Fruit fly (Drosophila melanogaster) whole organism, embryonic: ENCODE measurements around the gene mfas.

Experiments used
- Blimp-1 ChIP-seq: fragments of 200-800 bp; sonication (Bioruptor generic); optimal IDR thresholded peaks from 3 replicates; lab custom pipeline; 2018; ENCODE audit warnings: missing biosample characterization, missing genetic modification characterization, mild to moderate bottlenecking, moderate library complexity, missing genetic modification reagents
- CG11247 ChIP-seq: fragments of 200-800 bp; sonication (Bioruptor generic); IDR thresholded peaks from 2 replicates; pipeline ENCODE4 v1.3.6; 2022; ENCODE audit warnings: missing biosample characterization, missing genetic modification characterization
- CG11504 ChIP-seq: fragments of 200-800 bp; sonication (Bioruptor generic); optimal IDR thresholded peaks from 3 replicates; lab custom pipeline; 2019; ENCODE audit warnings: missing biosample characterization, mild to moderate bottlenecking, missing genetic modification characterization, moderate library complexity
- CG12744 ChIP-seq: fragments of 200-800 bp; sonication (Bioruptor generic); optimal IDR thresholded peaks from 2 replicates; lab custom pipeline; 2016; ENCODE audit warnings: missing biosample characterization, missing genetic modification characterization
- CG1602 ChIP-seq: fragments of 200-800 bp; sonication (Bioruptor generic); optimal IDR thresholded peaks from 3 replicates; lab custom pipeline; 2016; ENCODE audit warnings: missing biosample characterization, missing genetic modification characterization
- CG1603 ChIP-seq: fragments of 200-800 bp; sonication (Bioruptor generic); optimal IDR thresholded peaks from 2 replicates; lab custom pipeline; 2019; ENCODE audit warnings: missing biosample characterization, mild to moderate bottlenecking, missing genetic modification characterization, moderate library complexity
- CG17361 ChIP-seq: fragments of 200-800 bp; sonication (Bioruptor generic); IDR thresholded peaks from 3 replicates; pipeline ENCODE4 v1.3.6; 2022; ENCODE audit warnings: missing biosample characterization, missing genetic modification characterization
- CG17612 ChIP-seq: fragments of 200-800 bp; sonication (Bioruptor generic); IDR thresholded peaks from 2 replicates; pipeline ENCODE4 v1.3.6; 2022; ENCODE audit warnings: missing biosample characterization, missing genetic modification characterization
- CG18619 ChIP-seq: fragments of 200-800 bp; sonication (Bioruptor generic); optimal IDR thresholded peaks from 3 replicates; lab custom pipeline; 2017; ENCODE audit warnings: missing biosample characterization, mild to moderate bottlenecking, missing genetic modification characterization
- CG2199 ChIP-seq: fragments of 200-800 bp; sonication (Bioruptor generic); IDR thresholded peaks from 3 replicates; pipeline ENCODE4 v1.3.6; 2022; ENCODE audit warnings: missing biosample characterization, missing genetic modification characterization
- CG2712 ChIP-seq: fragments of 200-800 bp; optimal IDR thresholded peaks from 3 replicates; lab custom pipeline; 2019; ENCODE audit warnings: missing biosample characterization, mild to moderate bottlenecking, missing genetic modification characterization, moderate library complexity
- CG3281 ChIP-seq: fragments of 200-800 bp; sonication (Bioruptor generic); optimal IDR thresholded peaks from 3 replicates; lab custom pipeline; 2017; ENCODE audit warnings: missing biosample characterization, mild to moderate bottlenecking, missing genetic modification characterization
- CG3995 ChIP-seq: fragments of 200-800 bp; sonication (Bioruptor generic); optimal IDR thresholded peaks from 3 replicates; lab custom pipeline; 2016; ENCODE audit warnings: missing biosample characterization, missing genetic modification characterization
- CG4328 ChIP-seq: fragments of 200-800 bp; sonication (Bioruptor generic); optimal IDR thresholded peaks from 3 replicates; lab custom pipeline; 2017; ENCODE audit warnings: missing biosample characterization, missing genetic modification reagents, missing genetic modification characterization
- CkIIα-i1 ChIP-seq: fragments of 200-800 bp; sonication (Bioruptor generic); IDR thresholded peaks from 2 replicates; pipeline ENCODE4 v1.3.6; 2022; ENCODE audit warnings: missing biosample characterization, missing genetic modification characterization
- CrebB ChIP-seq: fragments of 200-800 bp; sonication (Bioruptor generic); optimal IDR thresholded peaks from 3 replicates; lab custom pipeline; 2018; ENCODE audit warnings: missing biosample characterization, mild to moderate bottlenecking, missing genetic modification characterization
- D ChIP-seq, 2 experiments: fragments of 200-800 bp in 1 of 2; fragments of >200 bp in 1 of 2; sonication (Bioruptor generic) in 1 of 2; optimal IDR thresholded peaks; 2 replicates in 1 of 2; 3 replicates in 1 of 2; lab custom pipeline; 2017; ENCODE audit warnings: mild to moderate bottlenecking in 1 of 2, missing biosample characterization in 1 of 2, missing genetic modification characterization in 1 of 2, missing genetic modification reagents in 1 of 2
- Deaf1 ChIP-seq: fragments of 200-800 bp; optimal IDR thresholded peaks from 3 replicates; lab custom pipeline; 2019; ENCODE audit warnings: missing biosample characterization, mild to moderate bottlenecking, missing genetic modification characterization, moderate library complexity
- Doc2 ChIP-seq: fragments of 200-800 bp; sonication (Bioruptor generic); IDR thresholded peaks from 2 replicates; pipeline ENCODE4 v1.3.6; 2022; ENCODE audit warnings: missing biosample characterization, missing genetic modification characterization
- Gsc ChIP-seq: fragments of 200-800 bp; sonication (Bioruptor generic); IDR thresholded peaks from 2 replicates; pipeline ENCODE4 v1.3.6; 2022; ENCODE audit warnings: missing biosample characterization, missing genetic modification characterization
- HLH3B ChIP-seq: fragments of 200-800 bp; sonication (Bioruptor generic); IDR thresholded peaks from 2 replicates; pipeline ENCODE4 v1.3.6; 2022; ENCODE audit warnings: missing biosample characterization, missing genetic modification characterization
- Hr78 ChIP-seq, 2 experiments: fragments of 200-800 bp in 1 of 2; fragments of >200 bp in 1 of 2; sonication (Bioruptor generic) in 1 of 2; optimal IDR thresholded peaks; 2 replicates each; lab custom pipeline; 2017 to 2019; ENCODE audit warnings: missing biosample characterization in 2 of 2, missing genetic modification characterization in 2 of 2, mild to moderate bottlenecking in 1 of 2, moderate library complexity in 1 of 2
- Kr ChIP-seq: fragments of 200-800 bp; sonication (Bioruptor generic); optimal IDR thresholded peaks from 2 replicates; lab custom pipeline; 2017; ENCODE audit warnings: missing biosample characterization, mild to moderate bottlenecking, missing genetic modification characterization
- Max ChIP-seq: fragments of 200-800 bp; sonication (Bioruptor generic); optimal IDR thresholded peaks from 2 replicates; lab custom pipeline; 2016; ENCODE audit warnings: missing biosample characterization, mild to moderate bottlenecking, missing genetic modification characterization
- Mrtf ChIP-seq: fragments of 200-800 bp; sonication (Bioruptor generic); IDR thresholded peaks from 3 replicates; pipeline ENCODE4 v1.3.6; 2022; ENCODE audit warnings: missing biosample characterization, missing genetic modification characterization
- NC2α ChIP-seq: fragments of 200-800 bp; sonication (Bioruptor generic); optimal IDR thresholded peaks from 2 replicates; lab custom pipeline; 2016; ENCODE audit warnings: missing biosample characterization, missing genetic modification characterization
- Nf-YB ChIP-seq: fragments of 200-800 bp; sonication (Bioruptor generic); optimal IDR thresholded peaks from 3 replicates; lab custom pipeline; 2019; ENCODE audit warnings: missing biosample characterization, mild to moderate bottlenecking, missing genetic modification characterization, moderate library complexity
- Nf-YC ChIP-seq: fragments of 200-800 bp; optimal IDR thresholded peaks from 3 replicates; lab custom pipeline; 2019; ENCODE audit warnings: missing biosample characterization, mild to moderate bottlenecking, missing genetic modification characterization, moderate library complexity
- Opbp ChIP-seq: fragments of 200-800 bp; sonication (Bioruptor generic); IDR thresholded peaks from 3 replicates; pipeline ENCODE4 v1.3.6; 2022; ENCODE audit warnings: missing biosample characterization, missing genetic modification characterization; ENCODE audit not compliant: partially characterized antibody
- Sry-β ChIP-seq: fragments of 200-800 bp; sonication (Bioruptor generic); optimal IDR thresholded peaks from 2 replicates; lab custom pipeline; 2018; ENCODE audit warnings: missing biosample characterization, mild to moderate bottlenecking, missing genetic modification characterization, moderate library complexity
- Stat92E ChIP-seq, 3 experiments: fragments of >200 bp in 2 of 3; fragments of 200-800 bp in 1 of 3; sonication (Bioruptor generic) in 1 of 3; optimal IDR thresholded peaks; 2 replicates each; lab custom pipeline; 2017 to 2019; ENCODE audit warnings: missing biosample characterization in 3 of 3, missing genetic modification characterization in 3 of 3, mild to moderate bottlenecking in 1 of 3, moderate library complexity in 1 of 3
- ara ChIP-seq: fragments of 200-800 bp; sonication (Bioruptor generic); IDR thresholded peaks from 2 replicates; pipeline ENCODE4 v1.3.6; 2022; ENCODE audit warnings: missing biosample characterization, missing genetic modification characterization
- cg ChIP-seq: fragments of 200-800 bp; sonication (Bioruptor generic); optimal IDR thresholded peaks from 3 replicates; lab custom pipeline; 2019; ENCODE audit warnings: missing biosample characterization, mild to moderate bottlenecking, missing genetic modification characterization, moderate library complexity
- disco-r ChIP-seq: fragments of 200-800 bp; sonication (Bioruptor generic); optimal IDR thresholded peaks from 2 replicates; lab custom pipeline; 2016; ENCODE audit warnings: missing biosample characterization, missing genetic modification characterization
- emc ChIP-seq: fragments of 200-800 bp; sonication (Bioruptor generic); optimal IDR thresholded peaks from 2 replicates; lab custom pipeline; 2016; ENCODE audit warnings: missing biosample characterization, missing genetic modification characterization
- eve ChIP-seq, 2 experiments: fragments of >200 bp; optimal IDR thresholded peaks; 2 replicates each; lab custom pipeline; 2017; ENCODE audit warnings: missing biosample characterization in 2 of 2, missing genetic modification characterization in 2 of 2
- fru ChIP-seq: fragments of >200 bp; optimal IDR thresholded peaks from 2 replicates; lab custom pipeline; 2017
- jigr1 ChIP-seq: fragments of 200-800 bp; sonication (Bioruptor generic); IDR thresholded peaks from 3 replicates; pipeline ENCODE4 v1.3.6; 2022; ENCODE audit warnings: missing biosample characterization, missing genetic modification characterization
- jing ChIP-seq: fragments of 200-800 bp; sonication (Bioruptor generic); optimal IDR thresholded peaks from 2 replicates; lab custom pipeline; 2018; ENCODE audit warnings: missing biosample characterization, mild to moderate bottlenecking, missing genetic modification characterization
- lilli ChIP-seq: fragments of 200-800 bp; sonication (Bioruptor generic); optimal IDR thresholded peaks from 3 replicates; lab custom pipeline; 2016; ENCODE audit warnings: missing biosample characterization, missing genetic modification characterization
- maf-S ChIP-seq: fragments of 200-800 bp; sonication (Bioruptor generic); optimal IDR thresholded peaks from 2 replicates; lab custom pipeline; 2016; ENCODE audit warnings: missing biosample characterization, missing genetic modification characterization
- scrt ChIP-seq: fragments of 200-800 bp; sonication (Bioruptor generic); optimal IDR thresholded peaks from 2 replicates; lab custom pipeline; 2018; ENCODE audit warnings: missing biosample characterization, mild to moderate bottlenecking, missing genetic modification characterization, moderate library complexity
- sna ChIP-seq: fragments of 200-800 bp; sonication (Bioruptor generic); IDR thresholded peaks from 2 replicates; pipeline ENCODE4 v1.3.6; 2022; ENCODE audit warnings: missing biosample characterization, missing genetic modification characterization; ENCODE audit not compliant: partially characterized antibody
- trh ChIP-seq: fragments of 200-800 bp; sonication (Bioruptor generic); optimal IDR thresholded peaks from 2 replicates; lab custom pipeline; 2016; ENCODE audit warnings: missing biosample characterization, missing genetic modification characterization
- zfh1 ChIP-seq: fragments of 200-800 bp; sonication (Bioruptor generic); IDR thresholded peaks from 3 replicates; pipeline ENCODE4 v1.3.6; 2022; ENCODE audit warnings: missing biosample characterization, missing genetic modification characterization

mfas gene

dm6 chr3R:12006417-12006816 is 13.3 kb upstream of the mfas start (continued):
- TF ChIP-seq Kr (GFP tag; lab: Kevin White, UChicago), result no peak
- TF ChIP-seq Max (GFP tag; lab: Kevin White, UChicago), result no peak
- no peak for TF ChIP-seq CG17361

- TF ChIP-seq NC2α (GFP tag; lab: Kevin White, UChicago), result no peak
- TF ChIP-seq disco-r, result no peak
- TF ChIP-seq CG2712 (tag; lab: Kevin White, UChicago), result no peak
- no peak for TF ChIP-seq Sry-β (GFP tag; lab: Kevin White, UChicago)
- peak; percentile 63 for TF ChIP-seq cg (GFP tag; lab: Kevin White, UChicago)
- TF ChIP-seq CG3281 (GFP tag; lab: Kevin White, UChicago), result no peak
- no peak for TF ChIP-seq CG11247
- TF ChIP-seq CG12744 (GFP tag; lab: Kevin White, UChicago), result no peak
- no peak for TF ChIP-seq Doc2
- TF ChIP-seq eve (GFP tag; optimal IDR thresholded peaks at IDR 0.05; lab: Kevin White, UChicago), result no peak
- TF ChIP-seq Nf-YB (GFP tag; lab: Kevin White, UChicago), result peak; percentile 79
- TF ChIP-seq CG17612 (GFP tag; lab: Robert Waterston, UW), result no peak
- TF ChIP-seq sna (GFP tag; lab: Robert Waterston, UW), result no peak
- TF ChIP-seq CG2199, result no peak
- TF ChIP-seq CrebB (tag; lab: Kevin White, UChicago), result no peak
- TF ChIP-seq HLH3B (GFP tag; lab: Robert Waterston, UW), result no peak
- no peak for TF ChIP-seq CkIIα-i1 (GFP tag; lab: Robert Waterston, UW)
- peak; percentile 27 for TF ChIP-seq D (optimal IDR thresholded peaks at IDR 0.05; lab: Kevin White, UChicago)
- TF ChIP-seq D (GFP tag; optimal IDR thresholded peaks at IDR 0.05; lab: Kevin White, UChicago), result no peak
- TF ChIP-seq ara (GFP tag; lab: Robert Waterston, UW), result no peak
- peak; percentile 25 for TF ChIP-seq CG11504 (tag; lab: Kevin White, UChicago)
- TF ChIP-seq jigr1 (GFP tag; lab: Robert Waterston, UW), result no peak
- no peak for TF ChIP-seq zfh1 (GFP tag; lab: Robert Waterston, UW)
- no peak for TF ChIP-seq Gsc (GFP tag; lab: Robert Waterston, UW)
- TF ChIP-seq Stat92E (GFP tag; optimal IDR thresholded peaks at IDR 0.05; lab: Kevin White, UChicago), result no peak
- TF ChIP-seq Blimp-1 (GFP tag; lab: Kevin White, UChicago), result peak; percentile 4
- TF ChIP-seq fru (lab: Kevin White, UChicago), result no peak
- no peak for TF ChIP-seq CG1603 (tag; lab: Kevin White, UChicago)
- TF ChIP-seq jing, result no peak
- TF ChIP-seq Hr78 (GFP tag; optimal IDR thresholded peaks at IDR 0.05; lab: Kevin White, UChicago), result no peak
- no peak for TF ChIP-seq CG3995
- TF ChIP-seq CG18619 (GFP tag; lab: Kevin White, UChicago), result no peak
- no peak for TF ChIP-seq Opbp
- no peak for TF ChIP-seq lilli (GFP tag; lab: Kevin White, UChicago)
- TF ChIP-seq CG4328 (GFP tag; lab: Kevin White, UChicago), result no peak
- TF ChIP-seq trh (GFP tag; lab: Kevin White, UChicago), result no peak
- peak; percentile 94 for TF ChIP-seq Nf-YC
- no peak for TF ChIP-seq CG1602
- TF ChIP-seq scrt, result peak; percentile 51
- TF ChIP-seq emc, result no peak
- TF ChIP-seq maf-S (GFP tag; lab: Kevin White, UChicago), result no peak
- no peak for TF ChIP-seq Mrtf (GFP tag; lab: Robert Waterston, UW)
- peak; percentile 96 for TF ChIP-seq Deaf1 (tag; lab: Kevin White, UChicago)
- TF ChIP-seq, all 482 proteins: peak for 8
Observed at dm6 chr3R:12005417-12005816, 12.3 kb upstream of the mfas start, which contains the start of gene Tk. Tk (minus strand) TSS chr3R:12005473.
